Worm (Caenorhabditis elegans): ENCODE data around the gene eat-3.

eat-3 gene

ce11 chrII:9299679-9300078, 25.0 kb upstream of the eat-3 start (continued):
- TF ChIP-seq elt-3 (tag; optimal IDR thresholded peaks at IDR 0.05) (no peak), mls-2 (tag; optimal IDR thresholded peaks at IDR 0.05) (no peak), cnd-1 (tag; optimal IDR thresholded peaks at IDR 0.05) (no peak), drap-1 (GFP tag; optimal IDR thresholded peaks at IDR 0.05) (no peak)

- peak; percentile 22 for TF ChIP-seq elt-1 (tag; optimal IDR thresholded peaks at IDR 0.05; ENCODE audit: borderline replicate concordance, insufficient read depth)
- TF ChIP-seq ces-1 (GFP tag; optimal IDR thresholded peaks at IDR 0.05): no peak
- TF ChIP-seq nhr-2 (tag; optimal IDR thresholded peaks at IDR 0.05): peak; percentile 28
Measured at ce11 chrII:9301065-9301464, 23.6 kb upstream of the eat-3 start.

ce11 chrII:9303545-9303944, 21.1 kb upstream of the eat-3 start:
- TF ChIP-seq ces-1 (GFP tag; optimal IDR thresholded peaks at IDR 0.05) (peak; percentile 8), nhr-28 (tag; optimal IDR thresholded peaks at IDR 0.05) (no peak)

- peak; percentile 20 for TF ChIP-seq cnd-1 (tag; optimal IDR thresholded peaks at IDR 0.05)
- no peak for TF ChIP-seq M03D4.4 (tag; optimal IDR thresholded peaks at IDR 0.05)
- TF ChIP-seq elt-3 (tag; optimal IDR thresholded peaks at IDR 0.05): no peak
- peak; percentile 94 for TF ChIP-seq ces-1 (GFP tag; optimal IDR thresholded peaks at IDR 0.05)
- TF ChIP-seq mep-1 (tag; optimal IDR thresholded peaks at IDR 0.05): no peak
- TF ChIP-seq zip-8 (tag; optimal IDR thresholded peaks at IDR 0.05): no peak
- no peak for TF ChIP-seq tbx-8 (GFP tag; optimal IDR thresholded peaks at IDR 0.05)
- peak; percentile 26 for TF ChIP-seq hlh-1 (tag; optimal IDR thresholded peaks at IDR 0.05)
- TF ChIP-seq lin-13 (tag; optimal IDR thresholded peaks at IDR 0.05): no peak
- TF ChIP-seq mls-2 (tag; optimal IDR thresholded peaks at IDR 0.05): peak; percentile 34
Measured at ce11 chrII:9304849-9305248, 19.8 kb upstream of the eat-3 start.

- TF ChIP-seq nhr-28 (tag; optimal IDR thresholded peaks at IDR 0.05): no peak
- TF ChIP-seq ces-1 (GFP tag; optimal IDR thresholded peaks at IDR 0.05): peak; percentile 85
- no peak for TF ChIP-seq ceh-83 (GFP tag; optimal IDR thresholded peaks at IDR 0.05)
- no peak for TF ChIP-seq nhr-12 (tag; optimal IDR thresholded peaks at IDR 0.05)
- TF ChIP-seq zip-8 (tag; optimal IDR thresholded peaks at IDR 0.05): no peak
- peak; percentile 30 for TF ChIP-seq unc-62 (GFP tag; optimal IDR thresholded peaks at IDR 0.05)
- no peak for TF ChIP-seq M03D4.4 (tag; optimal IDR thresholded peaks at IDR 0.05)
- no peak for TF ChIP-seq sptf-1 (tag; optimal IDR thresholded peaks at IDR 0.05)
- TF ChIP-seq blmp-1 (tag; optimal IDR thresholded peaks at IDR 0.05): no peak
Measured at ce11 chrII:9305575-9305974, 19.1 kb upstream of the eat-3 start.

- TF ChIP-seq mab-5 (tag; optimal IDR thresholded peaks at IDR 0.05) (peak; percentile 52), nhr-76 (tag; optimal IDR thresholded peaks at IDR 0.05) (no peak), ceh-83 (GFP tag; optimal IDR thresholded peaks at IDR 0.05) (no peak), ces-1 (GFP tag; optimal IDR thresholded peaks at IDR 0.05) (peak; percentile 98), blmp-1 (tag; optimal IDR thresholded peaks at IDR 0.05) (no peak), lin-13 (tag; optimal IDR thresholded peaks at IDR 0.05) (no peak), unc-120 (tag; optimal IDR thresholded peaks at IDR 0.05; ENCODE audit: poor library complexity, severe bottlenecking) (peak; percentile 79), hlh-1 (tag; optimal IDR thresholded peaks at IDR 0.05) (peak; percentile 54), unc-62 (GFP tag; optimal IDR thresholded peaks at IDR 0.05) (peak; percentile 96), cnd-1 (tag; optimal IDR thresholded peaks at IDR 0.05) (peak; percentile 12), elt-3 (tag; optimal IDR thresholded peaks at IDR 0.05) (no peak)
Measured at ce11 chrII:9306835-9307234, 17.8 kb upstream of the eat-3 start.

ce11 chrII:9308614-9309046, 16.0 kb upstream of the eat-3 start:
- TF ChIP-seq elt-3 (tag; optimal IDR thresholded peaks at IDR 0.05) (no peak), nhr-76 (tag; optimal IDR thresholded peaks at IDR 0.05) (no peak), mep-1 (tag; optimal IDR thresholded peaks at IDR 0.05) (no peak), sptf-1 (tag; optimal IDR thresholded peaks at IDR 0.05) (peak; percentile 69), hlh-1 (tag; optimal IDR thresholded peaks at IDR 0.05) (peak; percentile 67), ztf-11 (tag; optimal IDR thresholded peaks at IDR 0.05) (peak; percentile 61), drap-1 (GFP tag; optimal IDR thresholded peaks at IDR 0.05) (no peak), nhr-237 (tag; optimal IDR thresholded peaks at IDR 0.05) (no peak), nhr-2 (tag; optimal IDR thresholded peaks at IDR 0.05) (peak; percentile 96), flh-1 (GFP tag; optimal IDR thresholded peaks at IDR 0.05) (no peak), mab-5 (tag; optimal IDR thresholded peaks at IDR 0.05) (peak; percentile 57), ceh-39 (tag; optimal IDR thresholded peaks at IDR 0.05) (peak; percentile 11), nhr-12 (tag; optimal IDR thresholded peaks at IDR 0.05) (no peak), ceh-43 (GFP tag; optimal IDR thresholded peaks at IDR 0.05) (peak; percentile 26), unc-39 (tag; optimal IDR thresholded peaks at IDR 0.05) (no peak), unc-62 (GFP tag; optimal IDR thresholded peaks at IDR 0.05) (peak; percentile 98), ces-1 (GFP tag; optimal IDR thresholded peaks at IDR 0.05) (peak; percentile 33), M03D4.4 (tag; optimal IDR thresholded peaks at IDR 0.05) (peak; percentile 50), bed-3 (GFP tag; optimal IDR thresholded peaks at IDR 0.05) (no peak), unc-120 (tag; optimal IDR thresholded peaks at IDR 0.05; ENCODE audit: poor library complexity, severe bottlenecking) (peak; percentile 26), tbx-8 (GFP tag; optimal IDR thresholded peaks at IDR 0.05) (peak; percentile 50), ceh-83 (GFP tag; optimal IDR thresholded peaks at IDR 0.05) (no peak), blmp-1 (tag; optimal IDR thresholded peaks at IDR 0.05) (no peak), ham-2 (GFP tag; optimal IDR thresholded peaks at IDR 0.05) (no peak), mls-2 (tag; optimal IDR thresholded peaks at IDR 0.05) (peak; percentile 9), sem-2 (GFP tag; optimal IDR thresholded peaks at IDR 0.05) (peak; percentile 20), snpc-4 (tag; optimal IDR thresholded peaks at IDR 0.05) (no peak), elt-1 (tag; optimal IDR thresholded peaks at IDR 0.05; ENCODE audit: borderline replicate concordance, insufficient read depth) (no peak), nhr-28 (tag; optimal IDR thresholded peaks at IDR 0.05) (no peak), cnd-1 (tag; optimal IDR thresholded peaks at IDR 0.05) (peak; percentile 69), lin-13 (tag; optimal IDR thresholded peaks at IDR 0.05) (peak; percentile 39), zip-8 (tag; optimal IDR thresholded peaks at IDR 0.05) (peak; percentile 2)

Data from whole organism, mixed stage, embryonic.